Worm (Caenorhabditis elegans) whole organism, L2 larva: Measurements from ENCODE around the gene nhr-19.

Source experiments
- C34F6.9 ChIP-seq: fragments of 150-350 bp; optimal IDR thresholded peaks from 2 replicates; lab custom pipeline; 2014; ENCODE audit warnings: missing biosample characterization, missing genetic modification characterization
- F13H6.1 ChIP-seq: sonication (generic microtip); optimal IDR thresholded peaks from 2 replicates; lab custom pipeline; 2016; ENCODE audit warnings: missing genetic modification characterization, missing compliant biosample characterization
- R02D3.7 ChIP-seq: fragments of 150-350 bp; optimal IDR thresholded peaks from 2 replicates; lab custom pipeline; 2014; ENCODE audit warnings: missing biosample characterization, missing genetic modification characterization
- Y55F3AM.14 ChIP-seq: fragments of 200-800 bp; sonication (Bioruptor generic); optimal IDR thresholded peaks from 2 replicates; lab custom pipeline; 2018; ENCODE audit warnings: mild to moderate bottlenecking, missing genetic modification characterization, missing compliant biosample characterization
- ZK546.5 ChIP-seq: sonication (generic microtip); optimal IDR thresholded peaks from 2 replicates; lab custom pipeline; 2017; ENCODE audit warnings: missing biosample characterization, missing genetic modification characterization
- aly-2 ChIP-seq: fragments of 150-350 bp; optimal IDR thresholded peaks from 2 replicates; lab custom pipeline; 2014; ENCODE audit warnings: missing biosample characterization, missing genetic modification characterization
- ama-1 ChIP-seq: fragments of 150-350 bp; optimal IDR thresholded peaks from 2 replicates; lab custom pipeline; 2018; ENCODE audit warnings: inconsistent platforms
- blmp-1 ChIP-seq: sonication (generic microtip); optimal IDR thresholded peaks from 2 replicates; lab custom pipeline; 2017; ENCODE audit warnings: missing genetic modification characterization, mild to moderate bottlenecking, missing compliant biosample characterization, antibody characterized with exemption, moderate library complexity; ENCODE audit not compliant: insufficient read depth
- ceh-82 ChIP-seq: fragments of 150-350 bp; optimal IDR thresholded peaks from 2 replicates; lab custom pipeline; 2014; ENCODE audit warnings: missing biosample characterization, missing genetic modification characterization
- crh-2 ChIP-seq: sonication (generic microtip); optimal IDR thresholded peaks from 2 replicates; lab custom pipeline; 2017; ENCODE audit warnings: missing biosample characterization, missing genetic modification characterization
- dmd-4 ChIP-seq: sonication (generic microtip); optimal IDR thresholded peaks from 2 replicates; lab custom pipeline; 2017; ENCODE audit warnings: missing biosample characterization, missing genetic modification characterization
- egl-27 ChIP-seq: sonication (generic microtip); optimal IDR thresholded peaks from 3 replicates; lab custom pipeline; 2017; ENCODE audit warnings: missing biosample characterization, missing genetic modification reagents, missing genetic modification characterization
- fos-1 ChIP-seq: fragments of 150-350 bp; optimal IDR thresholded peaks from 2 replicates; lab custom pipeline; 2014; ENCODE audit warnings: missing biosample characterization, missing genetic modification characterization
- gmeb-1 ChIP-seq: fragments of 150-350 bp; optimal IDR thresholded peaks from 2 replicates; lab custom pipeline; 2014; ENCODE audit warnings: missing biosample characterization, missing genetic modification characterization
- lin-11 ChIP-seq: fragments of 150-350 bp; sonication (generic microtip); optimal IDR thresholded peaks from 2 replicates; lab custom pipeline; 2014; ENCODE audit warnings: missing biosample characterization, missing genetic modification characterization, inconsistent platforms, mixed read lengths
- lin-13 ChIP-seq: fragments of 150-350 bp; optimal IDR thresholded peaks from 2 replicates; lab custom pipeline; 2014; ENCODE audit warnings: missing biosample characterization, missing genetic modification reagents, missing genetic modification characterization
- lsy-2 ChIP-seq, 2 experiments: fragments of 150-350 bp in 1 of 2; sonication (generic microtip) in 1 of 2; optimal IDR thresholded peaks; 2 replicates each; lab custom pipeline; 2014 to 2017; ENCODE audit warnings: missing biosample characterization in 2 of 2, missing genetic modification characterization in 2 of 2
- mab-5 ChIP-seq: fragments of 150-350 bp; optimal IDR thresholded peaks from 2 replicates; lab custom pipeline; 2014; ENCODE audit warnings: missing biosample characterization, missing genetic modification characterization
- mbf-1 ChIP-seq: sonication (generic microtip); optimal IDR thresholded peaks from 2 replicates; lab custom pipeline; 2017; ENCODE audit warnings: missing biosample characterization, missing genetic modification characterization
- mdl-1 ChIP-seq, 2 experiments: fragments of 150-350 bp in 1 of 2; sonication (generic microtip) in 1 of 2; optimal IDR thresholded peaks; 2 replicates each; lab custom pipeline; 2017; ENCODE audit warnings: missing biosample characterization in 2 of 2, missing genetic modification characterization in 2 of 2
- nhr-12 ChIP-seq: fragments of 150-350 bp; optimal IDR thresholded peaks from 2 replicates; lab custom pipeline; 2014; ENCODE audit warnings: missing biosample characterization, missing genetic modification characterization
- nhr-129 ChIP-seq: fragments of 150-350 bp; optimal IDR thresholded peaks from 2 replicates; lab custom pipeline; 2014; ENCODE audit warnings: missing biosample characterization, missing genetic modification characterization
- nhr-21 ChIP-seq: fragments of 150-350 bp; optimal IDR thresholded peaks from 2 replicates; lab custom pipeline; 2014; ENCODE audit warnings: missing biosample characterization, missing genetic modification characterization
- nhr-237 ChIP-seq: fragments of 150-350 bp; optimal IDR thresholded peaks from 2 replicates; lab custom pipeline; 2014; ENCODE audit warnings: missing biosample characterization, missing genetic modification characterization
- nhr-25 ChIP-seq: fragments of 150-350 bp; sonication (generic microtip); optimal IDR thresholded peaks from 3 replicates; lab custom pipeline; 2014; ENCODE audit warnings: missing biosample characterization, missing genetic modification characterization
- nhr-77 ChIP-seq: fragments of 150-350 bp; optimal IDR thresholded peaks from 2 replicates; lab custom pipeline; 2014; ENCODE audit warnings: missing biosample characterization, missing genetic modification characterization
- peb-1 ChIP-seq: fragments of 150-350 bp; optimal IDR thresholded peaks from 2 replicates; lab custom pipeline; 2014; ENCODE audit warnings: missing biosample characterization, missing genetic modification characterization
- sem-4 ChIP-seq: fragments of 150-350 bp; optimal IDR thresholded peaks from 2 replicates; lab custom pipeline; 2014; ENCODE audit warnings: missing biosample characterization, missing genetic modification reagents, missing genetic modification characterization
- skn-1 ChIP-seq: sonication (generic microtip); optimal IDR thresholded peaks from 2 replicates; lab custom pipeline; 2017; ENCODE audit warnings: missing biosample characterization, missing genetic modification characterization
- sma-3 ChIP-seq: sonication (generic microtip); optimal IDR thresholded peaks from 2 replicates; lab custom pipeline; 2016; ENCODE audit warnings: missing genetic modification reagents, missing genetic modification characterization, missing compliant biosample characterization
- sma-9 ChIP-seq, 2 experiments: fragments of 150-350 bp in 1 of 2; sonication (generic microtip) in 1 of 2; optimal IDR thresholded peaks; 2 replicates each; lab custom pipeline; 2014 to 2016; ENCODE audit warnings: missing genetic modification characterization in 2 of 2, mild to moderate bottlenecking in 1 of 2, missing biosample characterization in 1 of 2, missing compliant biosample characterization in 1 of 2, missing genetic modification reagents in 1 of 2, moderate library complexity in 1 of 2
- snpc-4 ChIP-seq: fragments of 150-350 bp; optimal IDR thresholded peaks from 2 replicates; lab custom pipeline; 2014; ENCODE audit warnings: missing biosample characterization, missing genetic modification characterization
- unc-62 ChIP-seq: fragments of 150-350 bp; optimal IDR thresholded peaks from 2 replicates; lab custom pipeline; 2014; ENCODE audit warnings: missing biosample characterization, missing genetic modification reagents, missing genetic modification characterization
- ztf-1 ChIP-seq: fragments of 200-800 bp; sonication (Bioruptor generic); conservative IDR thresholded peaks from 2 replicates; pipeline ENCODE4 v1.3.6; 2022; ENCODE audit warnings: missing genetic modification characterization, missing compliant biosample characterization
- ztf-11 ChIP-seq: sonication (generic microtip); optimal IDR thresholded peaks from 2 replicates; lab custom pipeline; 2017; ENCODE audit warnings: missing biosample characterization, missing genetic modification characterization
- ztf-4 ChIP-seq: fragments of 150-350 bp; optimal IDR thresholded peaks from 2 replicates; lab custom pipeline; 2014; ENCODE audit warnings: missing biosample characterization, missing genetic modification characterization

The nhr-19 gene

DNA sequence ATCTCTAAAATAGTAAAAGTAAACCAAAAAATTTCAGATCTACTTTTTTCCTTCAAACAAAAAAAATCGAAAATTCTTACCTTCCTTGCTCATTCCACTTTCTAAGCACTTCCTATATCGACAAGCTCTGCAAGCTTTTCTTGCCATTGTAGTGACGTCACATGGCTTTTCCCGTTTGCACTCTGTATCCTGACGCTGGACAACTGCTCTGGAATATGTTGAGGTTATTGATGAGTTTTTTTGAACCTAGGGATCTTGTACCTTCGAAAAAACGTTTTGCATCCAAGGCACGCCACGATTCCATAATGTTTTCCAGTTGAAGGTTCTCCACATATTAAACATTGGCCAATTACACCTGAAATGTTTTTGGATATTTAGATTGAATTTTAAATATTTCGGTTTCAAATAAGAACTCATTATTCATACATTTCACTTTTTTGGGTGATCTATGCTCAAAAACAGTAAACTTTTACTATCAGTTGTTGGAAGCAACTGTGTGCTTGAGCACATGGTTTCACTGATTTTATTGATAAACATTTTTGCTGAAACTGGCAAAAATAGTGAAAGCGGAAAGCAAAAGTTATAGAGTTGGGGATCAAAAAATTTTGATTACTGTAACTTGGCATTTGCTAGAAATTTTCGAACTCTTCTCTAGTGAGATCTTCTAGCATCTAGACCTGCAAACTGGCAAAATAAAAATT is 5.2 kb downstream of the nhr-19 start:
- TF ChIP-seq F13H6.1 (tag; lab: Kevin White, UChicago) (peak; percentile 41), nhr-77 (tag; lab: Kevin White, UChicago) (no peak), sem-4 (tag; lab: Kevin White, UChicago) (no peak), C34F6.9 (tag; lab: Kevin White, UChicago) (no peak), blmp-1 (tag; lab: Kevin White, UChicago) (no peak), R02D3.7 (tag; lab: Kevin White, UChicago) (no peak), fos-1 (no peak), nhr-129 (tag; lab: Kevin White, UChicago) (peak; percentile 33), unc-62 (GFP tag; lab: Kevin White, UChicago) (no peak), mdl-1 (tag; optimal IDR thresholded peaks at IDR 0.05; lab: Kevin White, UChicago) (no peak), sma-9 (GFP tag; optimal IDR thresholded peaks at IDR 0.05; lab: Kevin White, UChicago) (peak; percentile 20), sma-9 (tag; optimal IDR thresholded peaks at IDR 0.05; lab: Kevin White, UChicago) (no peak), sma-3 (no peak), ama-1 (lab: Kevin White, UChicago) (no peak), lsy-2 (tag; optimal IDR thresholded peaks at IDR 0.05; lab: Kevin White, UChicago) (peak in 1 of 2 experiments; percentile 39)

DNA sequence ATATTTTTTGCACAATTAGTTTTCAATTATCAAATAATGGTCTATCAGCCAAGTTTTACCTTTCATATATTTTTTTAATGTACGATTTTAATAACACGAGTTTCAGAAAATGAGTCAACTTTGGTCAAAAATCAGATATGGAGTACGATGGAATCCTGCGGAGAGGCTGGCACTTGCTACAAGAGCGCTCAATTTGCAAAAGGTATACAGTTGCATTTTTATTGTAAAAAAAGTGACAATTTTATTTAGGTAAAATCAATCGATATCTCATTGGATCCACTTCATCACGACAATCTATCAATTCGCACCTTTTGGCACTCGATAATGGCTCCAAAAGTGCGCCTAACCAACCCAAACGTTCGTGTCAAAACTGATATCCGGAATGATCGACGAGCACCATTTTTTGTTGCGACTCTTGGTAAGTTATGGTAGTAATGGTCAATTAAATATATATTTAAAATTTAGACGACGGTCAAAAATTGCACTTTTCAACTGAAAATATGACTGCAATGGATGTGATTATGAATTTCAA is 7.7 kb downstream of the nhr-19 start, which contains the start of gene mrpl-53:
TSS of gene mrpl-53 (plus strand) at position 107 of the 532 bp plus-strand sequence.
- TF ChIP-seq dmd-4 (tag; lab: Kevin White, UChicago): no peak
- TF ChIP-seq lin-13 (GFP tag; lab: Kevin White, UChicago): no peak
- peak; percentile 30 for TF ChIP-seq sma-3
- peak; percentile 5 for TF ChIP-seq ama-1 (lab: Kevin White, UChicago)
- no peak for TF ChIP-seq nhr-237 (tag; lab: Kevin White, UChicago)
- TF ChIP-seq nhr-25 (tag; lab: Kevin White, UChicago): peak; percentile 30
- peak; percentile 5 for TF ChIP-seq sma-9 (GFP tag; optimal IDR thresholded peaks at IDR 0.05; lab: Kevin White, UChicago)
- no peak for TF ChIP-seq sma-9 (tag; optimal IDR thresholded peaks at IDR 0.05; lab: Kevin White, UChicago)
- peak; percentile 37 for TF ChIP-seq Y55F3AM.14 (GFP tag; lab: Kevin White, UChicago)
- TF ChIP-seq mbf-1: no peak

DNA sequence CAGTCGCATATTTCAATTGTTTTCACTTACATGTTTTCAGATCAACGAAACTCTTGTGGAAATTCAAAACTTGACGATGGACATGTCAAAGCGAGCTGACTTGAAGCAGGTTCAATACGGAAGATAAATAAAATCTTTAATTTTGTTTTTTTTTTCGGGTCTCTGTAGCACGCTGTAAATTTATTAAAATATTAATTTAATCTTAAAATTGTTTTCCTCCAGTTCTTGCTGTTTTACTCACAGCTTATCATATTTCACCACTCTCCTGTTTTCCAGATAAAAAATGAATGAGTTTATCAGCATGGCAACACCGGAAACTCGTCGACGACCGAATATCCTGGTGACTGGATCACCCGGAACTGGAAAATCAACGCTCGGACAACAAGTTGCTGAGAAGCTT is 8.9 kb downstream of the nhr-19 start, which contains the start of gene E02H1.6:
TSS of gene E02H1.6 (plus strand) at position 301 of the 400 bp plus-strand sequence.
- no peak for TF ChIP-seq R02D3.7 (tag; lab: Kevin White, UChicago)
- no peak for TF ChIP-seq ztf-1 (GFP tag; lab: Robert Waterston, UW)
- TF ChIP-seq dmd-4 (tag; lab: Kevin White, UChicago): no peak
- TF ChIP-seq ztf-4 (tag; lab: Kevin White, UChicago): no peak
- no peak for TF ChIP-seq peb-1
- TF ChIP-seq nhr-77 (tag; lab: Kevin White, UChicago): no peak

DNA sequence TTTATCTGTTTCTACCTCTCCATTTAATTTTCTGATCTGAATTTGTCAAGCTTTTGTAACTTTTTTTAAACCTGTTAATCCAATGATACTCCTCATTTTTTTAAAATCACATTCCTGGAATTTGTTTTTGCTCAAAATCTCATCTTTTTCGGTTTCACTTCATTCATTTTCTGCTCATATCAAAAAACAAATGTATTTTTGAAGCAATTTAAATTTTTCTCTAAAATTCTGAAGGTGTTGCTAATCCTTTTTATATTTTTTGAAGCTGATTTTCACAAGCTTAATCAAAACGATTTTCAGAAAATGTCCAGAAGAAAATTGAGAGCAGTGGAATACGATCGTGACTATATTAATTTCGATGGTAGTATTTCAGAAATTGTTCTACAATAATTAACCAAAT is 10.4 kb downstream of the nhr-19 start, which contains the start of gene E02H1.5:
TSS of gene E02H1.5 (plus strand) at position 301 of the 400 bp plus-strand sequence.
- TF ChIP-seq snpc-4 (no peak), ztf-4 (tag; lab: Kevin White, UChicago) (no peak), C34F6.9 (tag; lab: Kevin White, UChicago) (no peak), peb-1 (no peak)

ce11 chrII:9592737-9593136 is 12.6 kb downstream of the nhr-19 start, which contains the start of gene parp-2:
TSS of gene parp-2 (plus strand) at chrII:9593037.
- no peak for TF ChIP-seq fos-1
- TF ChIP-seq lin-11 (tag; lab: Kevin White, UChicago): no peak
- TF ChIP-seq, all 48 proteins: peak for 0

DNA sequence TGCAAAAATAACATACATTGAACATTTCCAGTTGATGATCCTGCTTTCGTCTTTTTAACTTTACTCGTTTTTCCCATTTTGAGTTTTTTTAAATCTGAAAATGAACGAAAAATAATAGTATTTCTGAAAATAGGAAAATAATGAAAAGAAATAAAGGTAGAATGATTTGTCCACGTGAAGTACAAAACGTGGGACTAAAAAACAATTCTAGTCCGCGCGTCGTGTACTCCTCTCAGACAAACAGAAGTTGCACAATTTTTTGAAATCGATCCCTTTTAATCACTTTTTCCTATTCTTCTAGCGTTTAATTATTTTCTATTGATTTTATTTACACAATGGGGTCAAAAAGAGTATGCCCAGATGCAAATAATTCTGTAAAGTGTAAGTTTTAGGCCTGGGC is 14.3 kb downstream of the nhr-19 start, which contains the start of the genes E02H1.1 and tag-124:
TSS of gene E02H1.1 (minus strand) at position 94 of the 400 bp plus-strand sequence.
TSS of gene tag-124 (plus strand) at position 222 of the 400 bp plus-strand sequence.
- no peak for TF ChIP-seq ztf-4 (tag; lab: Kevin White, UChicago)
- TF ChIP-seq lsy-2 (tag; optimal IDR thresholded peaks at IDR 0.05; lab: Kevin White, UChicago): peak; percentile 67 to 89
- no peak for TF ChIP-seq ztf-1 (GFP tag; lab: Robert Waterston, UW)
- TF ChIP-seq sem-4 (tag; lab: Kevin White, UChicago): peak; percentile 66
- TF ChIP-seq snpc-4: peak; percentile 49
- no peak for TF ChIP-seq lin-11 (tag; lab: Kevin White, UChicago)
- no peak for TF ChIP-seq ZK546.5 (tag; lab: Kevin White, UChicago)
- TF ChIP-seq skn-1 (tag; lab: Kevin White, UChicago): no peak
- no peak for TF ChIP-seq Y55F3AM.14 (GFP tag; lab: Kevin White, UChicago)
- TF ChIP-seq gmeb-1 (tag; lab: Kevin White, UChicago): peak; percentile 61
- peak; percentile 75 for TF ChIP-seq F13H6.1 (tag; lab: Kevin White, UChicago)
- TF ChIP-seq nhr-12 (tag; lab: Kevin White, UChicago): no peak
- no peak for TF ChIP-seq aly-2 (tag; lab: Kevin White, UChicago)
- TF ChIP-seq ceh-82 (tag; lab: Kevin White, UChicago): no peak
- TF ChIP-seq nhr-77 (tag; lab: Kevin White, UChicago): no peak
- peak; percentile 51 for TF ChIP-seq lin-13 (GFP tag; lab: Kevin White, UChicago)
- no peak for TF ChIP-seq ztf-11
- TF ChIP-seq mab-5 (tag; lab: Kevin White, UChicago): peak; percentile 69
- TF ChIP-seq ama-1 (lab: Kevin White, UChicago): no peak
- TF ChIP-seq mbf-1: no peak
- TF ChIP-seq egl-27: peak; percentile 38
- peak; percentile 12 for TF ChIP-seq blmp-1 (tag; lab: Kevin White, UChicago)
- no peak for TF ChIP-seq R02D3.7 (tag; lab: Kevin White, UChicago)
- TF ChIP-seq nhr-21: peak; percentile 66
- peak; percentile 77 for TF ChIP-seq nhr-25 (tag; lab: Kevin White, UChicago)
- TF ChIP-seq crh-2 (tag; lab: Kevin White, UChicago): peak; percentile 72
- TF ChIP-seq mdl-1 (tag; optimal IDR thresholded peaks at IDR 0.05; lab: Kevin White, UChicago): no peak
- peak; percentile 88 for TF ChIP-seq sma-3
